Worm (Caenorhabditis elegans): ENCODE data around the gene pgph-3.

DNA sequence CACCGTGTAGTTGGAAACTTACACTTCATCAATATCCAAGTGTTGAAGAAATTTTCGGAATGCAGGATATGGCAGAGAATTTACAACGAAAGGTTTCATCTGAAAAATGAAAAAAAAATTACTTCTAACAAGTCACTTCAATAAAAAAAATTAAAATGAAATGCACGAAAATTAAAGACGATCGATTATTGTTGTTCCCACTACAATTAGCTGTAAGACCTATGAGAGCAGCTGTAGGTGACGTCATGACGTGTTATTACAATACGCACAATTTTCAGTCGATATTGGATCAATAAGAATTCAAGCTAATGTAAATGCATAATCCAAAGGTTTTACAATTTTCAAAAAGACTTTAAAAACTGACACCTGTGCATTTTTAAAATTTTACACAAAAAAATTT lies 3.5 kb downstream of the pgph-3 start, which contains the start of gene C53A3.1:
- TF ChIP-seq tab-1 (GFP tag; IDR thresholded peaks at IDR 0.05) (no peak), ztf-23 (GFP tag; IDR thresholded peaks at IDR 0.05) (no peak), ztf-29 (GFP tag; IDR thresholded peaks at IDR 0.05) (no peak), flt-1 (GFP tag; IDR thresholded peaks at IDR 0.05) (no peak)

All from whole organism, midembryonic.